Worm (Caenorhabditis elegans): ENCODE data around the gene cnc-6.

DNA sequence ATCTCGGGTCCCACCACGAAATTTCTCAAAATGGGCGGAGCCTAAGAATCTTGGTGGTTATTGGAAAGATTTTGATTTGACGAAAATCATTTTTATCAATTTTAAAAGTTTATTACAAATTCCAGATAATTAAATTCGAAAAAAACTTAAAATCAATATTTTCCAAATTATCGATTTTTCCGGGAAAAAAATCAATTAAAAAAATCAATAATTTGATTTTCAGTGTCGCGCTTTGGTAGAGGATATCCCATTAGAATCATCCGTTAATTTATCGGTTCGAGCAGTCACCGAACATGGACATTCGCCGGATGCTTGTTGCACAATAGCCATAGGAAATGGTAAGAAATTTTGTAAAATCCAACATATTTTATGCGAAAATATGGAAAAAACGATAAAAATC is 30.1 kb downstream of the cnc-6 start:
- TF ChIP-seq ceh-6 (GFP tag; optimal IDR thresholded peaks at IDR 0.05) (no peak), ceh-2 (tag; optimal IDR thresholded peaks at IDR 0.05) (no peak), nhr-11 (tag; optimal IDR thresholded peaks at IDR 0.05) (no peak), unc-3 (GFP tag; conservative IDR thresholded peaks at IDR 0.05) (no peak), unc-3 (tag; optimal IDR thresholded peaks at IDR 0.05) (no peak), pag-3 (tag; optimal IDR thresholded peaks at IDR 0.05; ENCODE audit: borderline replicate concordance) (no peak), ceh-9 (tag; optimal IDR thresholded peaks at IDR 0.05) (no peak), ama-1 (optimal IDR thresholded peaks at IDR 0.05) (no peak), unc-86 (tag; optimal IDR thresholded peaks at IDR 0.05) (no peak), hlh-30 (tag; optimal IDR thresholded peaks at IDR 0.05; ENCODE audit: insufficient read depth) (no peak), K02D7.2 (tag; optimal IDR thresholded peaks at IDR 0.05) (no peak), pqm-1 (tag; optimal IDR thresholded peaks at IDR 0.05) (no peak), lin-11 (tag; optimal IDR thresholded peaks at IDR 0.05) (no peak), ceh-18 (tag; optimal IDR thresholded peaks at IDR 0.05) (no peak), ceh-34 (tag; optimal IDR thresholded peaks at IDR 0.05) (no peak)
